Worm (Caenorhabditis elegans) whole organism, midembryonic: ENCODE measurements around the gene ubh-3.
A peak's percentile ranks its signal among the peaks of the same experiment; 100 is the strongest.

Experiments
- T22C8.4 ChIP-seq: fragments of 200-800 bp; sonication (Bioruptor generic); IDR thresholded peaks from 2 replicates; pipeline ENCODE4 v1.3.6; 2022; ENCODE audit warnings: missing genetic modification characterization, missing compliant biosample characterization
- cog-1 ChIP-seq: sonication (generic microtip); optimal IDR thresholded peaks from 2 replicates; lab custom pipeline; 2016; ENCODE audit warnings: missing genetic modification characterization, missing compliant biosample characterization
- flt-1 ChIP-seq: fragments of 200-800 bp; sonication (Bioruptor generic); IDR thresholded peaks from 2 replicates; pipeline ENCODE4 v1.3.6; 2022; ENCODE audit warnings: missing genetic modification characterization, missing compliant biosample characterization
- klf-2 ChIP-seq: fragments of 200-800 bp; sonication (Bioruptor generic); conservative IDR thresholded peaks from 2 replicates; pipeline ENCODE4 v1.3.6; 2022; ENCODE audit warnings: missing genetic modification reagents, missing genetic modification characterization, missing compliant biosample characterization
- med-1 ChIP-seq: sonication (generic microtip); optimal IDR thresholded peaks from 2 replicates; lab custom pipeline; 2017; ENCODE audit warnings: missing genetic modification characterization, mild to moderate bottlenecking, missing compliant biosample characterization, antibody characterized with exemption, missing genetic modification reagents; ENCODE audit not compliant: insufficient read depth
- ref-1 ChIP-seq: fragments of 200-800 bp; sonication (Bioruptor generic); conservative IDR thresholded peaks from 2 replicates; pipeline ENCODE4 v1.3.6; 2022; ENCODE audit warnings: missing genetic modification reagents, missing genetic modification characterization, missing compliant biosample characterization
- tab-1 ChIP-seq: fragments of 200-800 bp; sonication (Bioruptor generic); IDR thresholded peaks from 2 replicates; pipeline ENCODE4 v1.3.6; 2022; ENCODE audit warnings: missing genetic modification characterization, missing compliant biosample characterization
- ztf-23 ChIP-seq: fragments of 200-800 bp; sonication (Bioruptor generic); IDR thresholded peaks from 2 replicates; pipeline ENCODE4 v1.3.6; 2022; ENCODE audit warnings: missing genetic modification reagents, missing genetic modification characterization, missing compliant biosample characterization
- ztf-29 ChIP-seq: fragments of 200-800 bp; sonication (Bioruptor generic); IDR thresholded peaks from 2 replicates; pipeline ENCODE4 v1.3.6; 2022; ENCODE audit warnings: missing genetic modification reagents, missing genetic modification characterization, missing compliant biosample characterization

ubh-3 gene

ce11 chrV:6493821-6494220 is 14.8 kb downstream of the ubh-3 start, which contains the start of gene cpt-6:
cpt-6 (minus strand) TSS chrV:6493921.
- no peak for TF ChIP-seq ztf-23
- no peak for TF ChIP-seq med-1
- no peak for TF ChIP-seq ztf-29 (GFP tag; lab: Robert Waterston, UW)
- no peak for TF ChIP-seq cog-1 (tag; lab: Kevin White, UChicago)
- TF ChIP-seq ref-1 (GFP tag; lab: Robert Waterston, UW): no peak
- TF ChIP-seq klf-2: no peak
- no peak for TF ChIP-seq flt-1 (GFP tag; lab: Robert Waterston, UW)
- no peak for TF ChIP-seq tab-1 (GFP tag; lab: Robert Waterston, UW)
- no peak for TF ChIP-seq T22C8.4 (GFP tag; lab: Robert Waterston, UW)

ce11 chrV:6492497-6492896 is 16.1 kb downstream of the ubh-3 start:
- TF ChIP-seq tab-1 (GFP tag; lab: Robert Waterston, UW) (no peak), ztf-29 (GFP tag; lab: Robert Waterston, UW) (no peak)

- no peak for TF ChIP-seq ztf-23
- TF ChIP-seq ztf-29 (GFP tag; lab: Robert Waterston, UW): no peak
- no peak for TF ChIP-seq flt-1 (GFP tag; lab: Robert Waterston, UW)
- TF ChIP-seq T22C8.4 (GFP tag; lab: Robert Waterston, UW): 0 out of 2 replicates have a peak, but pooled peaks have one; percentile 12
- no peak for TF ChIP-seq tab-1 (GFP tag; lab: Robert Waterston, UW)
Measured at ce11 chrV:6488849-6489248, 19.8 kb downstream of the ubh-3 start, which contains the start of gene lec-10. lec-10 (minus strand) TSS chrV:6489120.

ce11 chrV:6487878-6488277 is 20.7 kb downstream of the ubh-3 start:
- no peak for TF ChIP-seq flt-1 (GFP tag; lab: Robert Waterston, UW)
- TF ChIP-seq med-1: no peak
- TF ChIP-seq T22C8.4 (GFP tag; lab: Robert Waterston, UW): no peak
- no peak for TF ChIP-seq ztf-23
- TF ChIP-seq cog-1 (tag; lab: Kevin White, UChicago): no peak
- TF ChIP-seq klf-2: no peak
- no peak for TF ChIP-seq ztf-29 (GFP tag; lab: Robert Waterston, UW)
- no peak for TF ChIP-seq ref-1 (GFP tag; lab: Robert Waterston, UW)
- no peak for TF ChIP-seq tab-1 (GFP tag; lab: Robert Waterston, UW)

- TF ChIP-seq cog-1 (tag; lab: Kevin White, UChicago) (peak; percentile 12), tab-1 (GFP tag; lab: Robert Waterston, UW) (no peak), ztf-23 (no peak)
Measured at ce11 chrV:6485109-6485508, 23.5 kb downstream of the ubh-3 start.

ce11 chrV:6476026-6476425 is 32.6 kb downstream of the ubh-3 start:
- TF ChIP-seq klf-2 (no peak), cog-1 (tag; lab: Kevin White, UChicago) (no peak), T22C8.4 (GFP tag; lab: Robert Waterston, UW) (no peak), ztf-29 (GFP tag; lab: Robert Waterston, UW) (no peak), flt-1 (GFP tag; lab: Robert Waterston, UW) (no peak), med-1 (no peak), ztf-23 (no peak)

ce11 chrV:6471208-6471607 is 37.4 kb downstream of the ubh-3 start:
- TF ChIP-seq ztf-23 (no peak), ref-1 (GFP tag; lab: Robert Waterston, UW) (no peak), med-1 (no peak), ztf-29 (GFP tag; lab: Robert Waterston, UW) (no peak), T22C8.4 (GFP tag; lab: Robert Waterston, UW) (no peak), tab-1 (GFP tag; lab: Robert Waterston, UW) (no peak), cog-1 (tag; lab: Kevin White, UChicago) (no peak), klf-2 (no peak), flt-1 (GFP tag; lab: Robert Waterston, UW) (no peak)

ce11 chrV:6467676-6468075 is 40.9 kb downstream of the ubh-3 start:
- TF ChIP-seq ref-1 (GFP tag; lab: Robert Waterston, UW): no peak
- no peak for TF ChIP-seq T22C8.4 (GFP tag; lab: Robert Waterston, UW)
- TF ChIP-seq cog-1 (tag; lab: Kevin White, UChicago): no peak
- no peak for TF ChIP-seq ztf-29 (GFP tag; lab: Robert Waterston, UW)
- no peak for TF ChIP-seq flt-1 (GFP tag; lab: Robert Waterston, UW)
- TF ChIP-seq med-1: no peak
- no peak for TF ChIP-seq klf-2
- no peak for TF ChIP-seq ztf-23

- TF ChIP-seq T22C8.4 (GFP tag; lab: Robert Waterston, UW): no peak
- TF ChIP-seq med-1: no peak
- TF ChIP-seq ref-1 (GFP tag; lab: Robert Waterston, UW): no peak
- TF ChIP-seq klf-2: no peak
- TF ChIP-seq ztf-29 (GFP tag; lab: Robert Waterston, UW): no peak
- no peak for TF ChIP-seq ztf-23
- no peak for TF ChIP-seq cog-1 (tag; lab: Kevin White, UChicago)
Measured at ce11 chrV:6464765-6465164, 43.8 kb downstream of the ubh-3 start, which contains the start of gene unc-83. unc-83 (plus strand) TSS chrV:6465065.

- TF ChIP-seq ref-1 (GFP tag; lab: Robert Waterston, UW) (no peak), cog-1 (tag; lab: Kevin White, UChicago) (no peak), flt-1 (GFP tag; lab: Robert Waterston, UW) (no peak), klf-2 (no peak), ztf-29 (GFP tag; lab: Robert Waterston, UW) (no peak), tab-1 (GFP tag; lab: Robert Waterston, UW) (no peak), T22C8.4 (GFP tag; lab: Robert Waterston, UW) (no peak), med-1 (no peak), ztf-23 (no peak)
Measured at ce11 chrV:6464238-6464637, 44.4 kb downstream of the ubh-3 start.

- TF ChIP-seq flt-1 (GFP tag; lab: Robert Waterston, UW) (no peak), T22C8.4 (GFP tag; lab: Robert Waterston, UW) (no peak), ztf-23 (no peak), ref-1 (GFP tag; lab: Robert Waterston, UW) (no peak), klf-2 (no peak), tab-1 (GFP tag; lab: Robert Waterston, UW) (no peak), cog-1 (tag; lab: Kevin White, UChicago) (no peak), ztf-29 (GFP tag; lab: Robert Waterston, UW) (no peak), med-1 (no peak)
Measured at ce11 chrV:6462606-6463005, 46.0 kb downstream of the ubh-3 start.
